Fruit fly (Drosophila melanogaster): ENCODE data around the gene betaTub97EF.

The betaTub97EF gene

DNA sequence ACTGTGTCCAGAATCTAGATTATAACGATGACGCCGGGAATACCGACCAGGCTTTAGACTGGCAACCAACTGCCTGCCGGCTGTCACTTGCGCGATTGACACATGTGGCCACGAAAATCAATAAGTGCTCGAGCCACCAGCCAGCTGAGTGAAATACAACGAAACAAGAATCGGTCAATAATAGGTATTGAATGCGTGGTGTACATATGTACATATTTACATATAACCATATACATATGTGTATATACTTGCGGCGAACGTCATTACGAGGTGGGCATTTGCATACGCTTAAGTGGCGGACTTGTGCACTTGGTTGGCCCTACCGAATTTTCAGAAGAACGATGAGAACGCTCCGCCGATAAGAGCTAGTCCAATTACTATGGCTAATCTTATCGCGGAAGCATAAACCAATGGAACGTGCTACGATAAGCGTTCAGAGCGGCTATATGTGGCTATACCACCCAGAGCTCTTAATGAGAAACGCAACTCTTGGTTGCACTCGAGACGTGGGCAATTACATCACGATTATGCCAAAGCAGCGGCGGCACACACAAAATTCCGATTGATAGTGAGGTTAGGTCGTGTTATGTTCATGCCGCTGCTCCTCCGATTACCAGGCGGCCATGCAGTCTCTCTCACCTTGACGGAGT is 41.5 kb downstream of the betaTub97EF start (continued):
- 0 out of 2 replicates have a peak, but pooled peaks have one; percentile 12 for TF ChIP-seq CG31441 (GFP tag; IDR thresholded peaks at IDR 0.05)
- no peak for TF ChIP-seq knrl (GFP tag; IDR thresholded peaks at IDR 0.05; ENCODE audit: partially characterized antibody)
- TF ChIP-seq tio (GFP tag; optimal IDR thresholded peaks at IDR 0.05): no peak
- no peak for TF ChIP-seq CG4404 (GFP tag; IDR thresholded peaks at IDR 0.05)
- no peak for TF ChIP-seq CG14050 (GFP tag; IDR thresholded peaks at IDR 0.05)
- peak; percentile 44 for TF ChIP-seq CG13296 (GFP tag; optimal IDR thresholded peaks at IDR 0.05)
- peak; percentile 31 for TF ChIP-seq Fer1 (GFP tag; optimal IDR thresholded peaks at IDR 0.05)
- no peak for TF ChIP-seq Dbx (GFP tag; IDR thresholded peaks at IDR 0.05)
- TF ChIP-seq fd102C (GFP tag; optimal IDR thresholded peaks at IDR 0.05): no peak
- peak; percentile 46 for TF ChIP-seq CG1529 (GFP tag; optimal IDR thresholded peaks at IDR 0.05)
- peak; percentile 5 for TF ChIP-seq CG10209 (GFP tag; optimal IDR thresholded peaks at IDR 0.05)
- peak in 1 of 3 experiments; percentile 10 for TF ChIP-seq lola (GFP tag; optimal IDR thresholded peaks at IDR 0.05)
- TF ChIP-seq Xrp1 (GFP tag; IDR thresholded peaks at IDR 0.05): peak; percentile 48; the same call in 1 of the 2 replicates
- peak; percentile 2 for TF ChIP-seq CG13424 (tag; optimal IDR thresholded peaks at IDR 0.05)
- TF ChIP-seq pros (GFP tag; optimal IDR thresholded peaks at IDR 0.05): peak; percentile 13
- TF ChIP-seq ken (GFP tag; IDR thresholded peaks at IDR 0.05): no peak
- TF ChIP-seq CG14710 (tag; optimal IDR thresholded peaks at IDR 0.05): peak; percentile 30
- peak; percentile 51 for TF ChIP-seq CG15696 (tag; optimal IDR thresholded peaks at IDR 0.05)
- peak in 1 of 2 experiments; percentile 98 for TF ChIP-seq Pdp1 (GFP tag; optimal IDR thresholded peaks at IDR 0.05)
- peak; percentile 62 for TF ChIP-seq onecut (GFP tag; IDR thresholded peaks at IDR 0.05)
- peak; percentile 88 for TF ChIP-seq exex (tag; optimal IDR thresholded peaks at IDR 0.05)
- TF ChIP-seq sug (tag; optimal IDR thresholded peaks at IDR 0.05): peak; percentile 91
- TF ChIP-seq NC2β (GFP tag; optimal IDR thresholded peaks at IDR 0.05): no peak
- TF ChIP-seq HLH3B (GFP tag; IDR thresholded peaks at IDR 0.05): 0 out of 2 replicates have a peak, but pooled peaks have one; percentile 11
- peak; percentile 32 for TF ChIP-seq CG2202 (tag; optimal IDR thresholded peaks at IDR 0.05)
- no peak for TF ChIP-seq CG30431 (GFP tag; optimal IDR thresholded peaks at IDR 0.05)
- TF ChIP-seq Spps (tag; optimal IDR thresholded peaks at IDR 0.05): no peak
- TF ChIP-seq E2f2 (GFP tag; IDR thresholded peaks at IDR 0.05): peak; percentile 11; the same call in 1 of the 2 replicates
- TF ChIP-seq Hand (GFP tag; optimal IDR thresholded peaks at IDR 0.05): no peak
- TF ChIP-seq ranshi (GFP tag; IDR thresholded peaks at IDR 0.05): no peak
- peak; percentile 57 for TF ChIP-seq wek (GFP tag; optimal IDR thresholded peaks at IDR 0.05)
- TF ChIP-seq Lpt (GFP tag; optimal IDR thresholded peaks at IDR 0.05): no peak
- TF ChIP-seq sens-2 (GFP tag; IDR thresholded peaks at IDR 0.05): 0 out of 2 replicates have a peak, but pooled peaks have one; percentile 7
- no peak for TF ChIP-seq usp (GFP tag; optimal IDR thresholded peaks at IDR 0.05)
- no peak for TF ChIP-seq CG4730 (GFP tag; IDR thresholded peaks at IDR 0.05)
- TF ChIP-seq hbn (GFP tag; IDR thresholded peaks at IDR 0.05; ENCODE audit: partially characterized antibody): no peak
- TF ChIP-seq CG4360 (GFP tag; IDR thresholded peaks at IDR 0.05): peak; percentile 31; the same call in 1 of the 2 replicates
- TF ChIP-seq PHDP (tag; optimal IDR thresholded peaks at IDR 0.05): peak; percentile 41
- peak; percentile 29 for TF ChIP-seq Asciz (GFP tag; optimal IDR thresholded peaks at IDR 0.05)
- peak; percentile 12 for TF ChIP-seq CG16863 (GFP tag; optimal IDR thresholded peaks at IDR 0.05)
- no peak for TF ChIP-seq danr (GFP tag; IDR thresholded peaks at IDR 0.05)
- TF ChIP-seq CG8089 (GFP tag; optimal IDR thresholded peaks at IDR 0.05): no peak
- TF ChIP-seq nerfin-1 (tag; optimal IDR thresholded peaks at IDR 0.05): peak; percentile 35
- no peak for TF ChIP-seq NC2α (GFP tag; optimal IDR thresholded peaks at IDR 0.05)
- TF ChIP-seq CG12104 (GFP tag; optimal IDR thresholded peaks at IDR 0.05): peak; percentile 27
- TF ChIP-seq sens (GFP tag): peak; percentile 47
- peak; percentile 77 for TF ChIP-seq CG33557 (GFP tag; optimal IDR thresholded peaks at IDR 0.05)
- peak; percentile 34 for TF ChIP-seq odd (GFP tag; optimal IDR thresholded peaks at IDR 0.05)
- no peak for TF ChIP-seq Hr51 (GFP tag; optimal IDR thresholded peaks at IDR 0.05)
